Worm (Caenorhabditis elegans) whole organism, young adult: Measurements from ENCODE around the gene ZK218.5.
"Not testable (repeated sequence)": the region's sequence is repeated elsewhere in the genome, so short reads cannot be mapped to it uniquely, and the experiment has no call there.

ENCODE experiments used
- B0261.1 ChIP-seq: sonication (generic microtip); optimal IDR thresholded peaks from 2 replicates; lab custom pipeline; 2016; ENCODE audit warnings: mild to moderate bottlenecking, missing genetic modification characterization, moderate library complexity, missing compliant biosample characterization
- B0336.3 ChIP-seq: fragments of 200-800 bp; sonication (Bioruptor generic); IDR thresholded peaks from 2 replicates; pipeline ENCODE4 v1.3.6; 2022; ENCODE audit warnings: missing genetic modification characterization, missing compliant biosample characterization
- C17E4.6 ChIP-seq: fragments of 200-800 bp; sonication (Bioruptor generic); IDR thresholded peaks from 2 replicates; pipeline ENCODE4 v1.3.6; 2022; ENCODE audit warnings: missing genetic modification reagents, missing genetic modification characterization, missing compliant biosample characterization
- F33H1.4 ChIP-seq: fragments of 200-800 bp; sonication (Bioruptor generic); IDR thresholded peaks from 2 replicates; pipeline ENCODE4 v1.3.6; 2022; ENCODE audit warnings: missing genetic modification reagents, missing genetic modification characterization, missing compliant biosample characterization
- F39B2.1 ChIP-seq: fragments of 200-800 bp; sonication (Bioruptor generic); IDR thresholded peaks from 2 replicates; pipeline ENCODE4 v1.3.6; 2022; ENCODE audit warnings: missing genetic modification reagents, missing genetic modification characterization, missing compliant biosample characterization
- F57C9.4 ChIP-seq: sonication (generic microtip); optimal IDR thresholded peaks from 2 replicates; lab custom pipeline; 2017; ENCODE audit warnings: mild to moderate bottlenecking, missing genetic modification characterization, missing compliant biosample characterization
- K12H6.12 ChIP-seq: fragments of 200-800 bp; sonication (Bioruptor generic); optimal IDR thresholded peaks from 2 replicates; lab custom pipeline; 2018; ENCODE audit warnings: mild to moderate bottlenecking, missing genetic modification characterization, missing compliant biosample characterization
- T07F8.4 ChIP-seq: sonication (generic microtip); optimal IDR thresholded peaks from 2 replicates; lab custom pipeline; 2016; ENCODE audit warnings: mild to moderate bottlenecking, missing genetic modification characterization, moderate library complexity, missing compliant biosample characterization
- Y56A3A.18 ChIP-seq: fragments of 200-800 bp; sonication (Bioruptor generic); IDR thresholded peaks from 2 replicates; pipeline ENCODE4 v1.3.6; 2022; ENCODE audit warnings: missing genetic modification reagents, missing genetic modification characterization, missing compliant biosample characterization
- Y95B8A.8 ChIP-seq: fragments of 200-800 bp; sonication (Bioruptor generic); IDR thresholded peaks from 2 replicates; pipeline ENCODE4 v1.3.6; 2022; ENCODE audit warnings: missing genetic modification reagents, missing genetic modification characterization, missing compliant biosample characterization
- aptf-3 ChIP-seq: fragments of 200-800 bp; sonication (Bioruptor generic); IDR thresholded peaks from 2 replicates; pipeline ENCODE4 v1.3.6; 2022; ENCODE audit warnings: missing genetic modification characterization, missing compliant biosample characterization
- attf-3 ChIP-seq: fragments of 200-800 bp; sonication (Bioruptor generic); conservative IDR thresholded peaks from 2 replicates; pipeline ENCODE4 v1.3.6; 2022; ENCODE audit warnings: missing genetic modification reagents, missing genetic modification characterization, missing compliant biosample characterization
- bed-2 ChIP-seq: fragments of 200-800 bp; sonication (Bioruptor generic); IDR thresholded peaks from 2 replicates; pipeline ENCODE4 v1.3.6; 2022; ENCODE audit warnings: missing genetic modification reagents, missing genetic modification characterization, missing compliant biosample characterization
- cebp-1 ChIP-seq, 2 experiments: fragments of 200-800 bp in 1 of 2; sonication (Bioruptor generic) in 1 of 2; sonication (generic microtip) in 1 of 2; IDR thresholded peaks in 1 of 2; optimal IDR thresholded peaks in 1 of 2; 2 replicates each; pipeline versions ENCODE4 v1.3.6 to Lab custom; 2017 to 2022; ENCODE audit warnings: missing compliant biosample characterization in 2 of 2, missing genetic modification characterization in 2 of 2, mild to moderate bottlenecking in 1 of 2, missing genetic modification reagents in 1 of 2, moderate library complexity in 1 of 2
- ceh-27 ChIP-seq: fragments of 200-800 bp; sonication (Bioruptor generic); optimal IDR thresholded peaks from 2 replicates; lab custom pipeline; 2018; ENCODE audit warnings: mild to moderate bottlenecking, missing genetic modification characterization, moderate library complexity, missing compliant biosample characterization
- ceh-40 ChIP-seq: fragments of 200-800 bp; sonication (Bioruptor generic); IDR thresholded peaks from 2 replicates; pipeline ENCODE4 v1.3.6; 2022; ENCODE audit warnings: missing genetic modification characterization, missing compliant biosample characterization
- ceh-58 ChIP-seq: fragments of 200-800 bp; sonication (Bioruptor generic); IDR thresholded peaks from 2 replicates; pipeline ENCODE4 v1.3.6; 2022; ENCODE audit warnings: missing genetic modification characterization, missing compliant biosample characterization
- fkh-3 ChIP-seq: sonication (generic microtip); optimal IDR thresholded peaks from 2 replicates; lab custom pipeline; 2016; ENCODE audit warnings: mild to moderate bottlenecking, missing genetic modification characterization, missing compliant biosample characterization
- him-1 ChIP-seq: sonication (generic microtip); optimal IDR thresholded peaks from 2 replicates; lab custom pipeline; 2016; ENCODE audit warnings: missing genotype, missing genetic modification reagents, missing genetic modification characterization, missing compliant biosample characterization
- hlh-12 ChIP-seq: sonication (generic microtip); optimal IDR thresholded peaks from 2 replicates; lab custom pipeline; 2016; ENCODE audit warnings: missing genetic modification characterization, missing compliant biosample characterization
- hlh-26 ChIP-seq: fragments of 200-800 bp; sonication (Bioruptor generic); conservative IDR thresholded peaks from 2 replicates; pipeline ENCODE4 v1.3.6; 2022; ENCODE audit warnings: missing genetic modification reagents, missing genetic modification characterization, missing compliant biosample characterization
- hmg-1.2 ChIP-seq: fragments of 200-800 bp; sonication (Bioruptor generic); IDR thresholded peaks from 2 replicates; pipeline ENCODE4 v1.3.6; 2022; ENCODE audit warnings: missing genetic modification reagents, missing genetic modification characterization, missing compliant biosample characterization
- lag-1 ChIP-seq: fragments of 200-800 bp; sonication (Bioruptor generic); IDR thresholded peaks from 2 replicates; pipeline ENCODE4 v1.3.6; 2022; ENCODE audit warnings: missing genetic modification reagents, missing genetic modification characterization, missing compliant biosample characterization
- madf-3 ChIP-seq: fragments of 200-800 bp; sonication (Bioruptor generic); IDR thresholded peaks from 2 replicates; pipeline ENCODE4 v1.3.6; 2022; ENCODE audit warnings: missing genetic modification reagents, missing genetic modification characterization, missing compliant biosample characterization
- madf-6 ChIP-seq: fragments of 200-800 bp; sonication (Bioruptor generic); IDR thresholded peaks from 2 replicates; pipeline ENCODE4 v1.3.6; 2022; ENCODE audit warnings: missing genetic modification reagents, missing genetic modification characterization, missing compliant biosample characterization
- madf-8 ChIP-seq: fragments of 200-800 bp; sonication (Bioruptor generic); conservative IDR thresholded peaks from 2 replicates; pipeline ENCODE4 v1.3.6; 2022; ENCODE audit warnings: missing genetic modification reagents, missing genetic modification characterization, missing compliant biosample characterization
- sdz-38 ChIP-seq: sonication (generic microtip); optimal IDR thresholded peaks from 2 replicates; lab custom pipeline; 2016; ENCODE audit warnings: missing genotype, missing genetic modification characterization, missing compliant biosample characterization
- snpc-1.3 ChIP-seq: sonication (generic microtip); optimal IDR thresholded peaks from 2 replicates; lab custom pipeline; 2017; ENCODE audit warnings: missing genetic modification characterization, mild to moderate bottlenecking, missing compliant biosample characterization, antibody characterized with exemption, moderate library complexity, missing genotype, missing genetic modification reagents; ENCODE audit not compliant: insufficient read depth
- snpc-3.4 ChIP-seq: sonication (generic microtip); optimal IDR thresholded peaks from 2 replicates; lab custom pipeline; 2017; ENCODE audit warnings: missing genetic modification characterization, mild to moderate bottlenecking, missing compliant biosample characterization, antibody characterized with exemption, moderate library complexity, missing genotype, missing genetic modification reagents
- snpc-4 ChIP-seq, 5 experiments: fragments of 150-350 bp in 1 of 5; sonication (generic microtip) in 4 of 5; optimal IDR thresholded peaks; 2 replicates each; lab custom pipeline; 2014 to 2018; ENCODE audit warnings: missing genetic modification characterization in 5 of 5, missing biosample characterization in 3 of 5, antibody characterized with exemption in 2 of 5, mild to moderate bottlenecking in 2 of 5, missing compliant biosample characterization in 2 of 5, missing genotype in 2 of 5, moderate library complexity in 2 of 5, missing genetic modification reagents in 1 of 5
- tbp1 ChIP-seq: fragments of 200-800 bp; sonication (Bioruptor generic); optimal IDR thresholded peaks from 2 replicates; lab custom pipeline; 2018; ENCODE audit warnings: mild to moderate bottlenecking, missing genetic modification characterization, missing compliant biosample characterization
- tlf-1 ChIP-seq: fragments of 200-800 bp; sonication (Bioruptor generic); optimal IDR thresholded peaks from 2 replicates; lab custom pipeline; 2018; ENCODE audit warnings: mild to moderate bottlenecking, missing genetic modification characterization, missing compliant biosample characterization
- ztf-3 ChIP-seq: fragments of 200-800 bp; sonication (Bioruptor generic); optimal IDR thresholded peaks from 2 replicates; lab custom pipeline; 2018; ENCODE audit warnings: mild to moderate bottlenecking, missing genetic modification characterization, missing compliant biosample characterization

Gene ZK218.5

DNA sequence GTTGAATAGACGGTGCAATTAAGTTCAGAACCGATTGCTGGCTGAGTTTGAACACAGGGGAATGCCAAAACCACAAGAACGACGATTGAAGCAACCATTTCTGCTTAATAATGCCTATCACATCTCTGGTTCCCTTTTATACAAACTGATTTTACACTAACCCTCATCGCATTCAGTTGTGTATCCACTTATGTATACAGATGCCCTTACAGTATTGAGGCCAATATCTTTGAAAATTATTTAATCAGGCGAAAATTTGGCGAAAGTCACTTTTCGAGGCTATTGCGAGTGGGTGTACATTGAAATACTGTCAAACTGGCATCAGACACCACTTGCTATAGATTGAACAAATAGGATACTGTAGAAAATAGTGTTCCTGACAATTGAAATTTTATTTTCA, 2.3 kb upstream of the ZK218.5 start, which contains the start of the genes ZK218.3 and ZK218.4:
ZK218.3 (minus strand) TSS at position 101 of the 400 bp plus-strand sequence.
ZK218.4 (plus strand) TSS at position 186 of the 400 bp plus-strand sequence.
- no peak for TF ChIP-seq madf-3
- no peak for TF ChIP-seq ceh-27 (GFP tag; lab: Kevin White, UChicago)
- no peak for TF ChIP-seq T07F8.4 (tag; lab: Kevin White, UChicago)
- no peak for TF ChIP-seq fkh-3 (tag; lab: Kevin White, UChicago)
- no peak for TF ChIP-seq cebp-1 (GFP tag; IDR thresholded peaks at IDR 0.05; lab: Robert Waterston, UW)
- TF ChIP-seq cebp-1 (tag; optimal IDR thresholded peaks at IDR 0.05; lab: Kevin White, UChicago): no peak
- no peak for TF ChIP-seq hlh-26 (GFP tag; lab: Robert Waterston, UW)
- no peak for TF ChIP-seq hmg-1.2 (GFP tag; lab: Robert Waterston, UW)
- TF ChIP-seq sdz-38: no peak
- TF ChIP-seq ceh-58 (GFP tag; lab: Robert Waterston, UW): no peak
- no peak for TF ChIP-seq F57C9.4 (tag; lab: Kevin White, UChicago)

DNA sequence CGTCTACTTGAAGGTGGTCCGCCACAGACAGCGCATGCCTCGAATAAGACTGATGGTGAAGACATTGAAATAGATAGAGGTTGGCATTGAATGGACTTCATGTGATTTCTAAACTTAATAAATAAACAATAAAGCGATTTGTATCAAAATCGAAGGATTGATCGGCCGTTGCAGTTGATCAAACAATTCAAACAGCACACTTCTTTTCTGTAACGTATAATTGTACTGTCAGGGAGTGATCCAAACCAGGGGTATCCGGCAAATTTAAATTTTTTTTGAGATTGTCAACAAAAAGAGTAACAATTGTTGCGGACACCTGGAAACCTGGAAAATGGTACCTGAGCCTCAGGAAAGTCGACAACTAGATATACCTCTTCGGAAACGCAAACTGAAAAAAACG, 3.6 kb downstream of the ZK218.5 start, which contains the start of gene nhr-248:
nhr-248 (minus strand) TSS at position 101 of the 400 bp plus-strand sequence.
- no peak for TF ChIP-seq sdz-38
- TF ChIP-seq F39B2.1 (GFP tag; lab: Robert Waterston, UW): no peak
- TF ChIP-seq hlh-12: no peak
- no peak for TF ChIP-seq ztf-3 (GFP tag; lab: Kevin White, UChicago)
- no peak for TF ChIP-seq C17E4.6 (GFP tag; lab: Robert Waterston, UW)

DNA sequence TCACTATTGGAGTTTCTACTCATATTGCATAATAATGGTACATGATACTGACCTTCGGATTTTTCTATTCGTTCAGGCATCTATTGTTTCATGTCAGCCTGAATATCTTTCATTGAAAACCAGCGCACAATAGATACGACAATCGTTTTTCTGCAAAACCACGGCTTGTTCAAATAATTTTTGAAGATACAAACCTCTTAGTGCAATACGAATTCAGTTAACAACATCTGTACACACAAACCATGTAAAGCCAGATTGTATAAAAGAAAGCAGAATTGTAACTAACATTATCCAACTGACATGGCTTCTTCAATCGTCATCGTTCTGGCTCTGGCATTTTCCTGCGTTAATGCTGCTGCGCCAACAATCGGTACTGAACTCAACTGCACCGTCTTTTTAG, 4.6 kb downstream of the ZK218.5 start, which contains the start of gene ZK218.7:
ZK218.7 (plus strand) TSS at position 301 of the 400 bp plus-strand sequence.
- TF ChIP-seq Y95B8A.8 (GFP tag; lab: Robert Waterston, UW): no peak
- TF ChIP-seq fkh-3 (tag; lab: Kevin White, UChicago): no peak
- TF ChIP-seq madf-6 (GFP tag; lab: Robert Waterston, UW): no peak
- no peak for TF ChIP-seq attf-3 (GFP tag; lab: Robert Waterston, UW)
- no peak for TF ChIP-seq lag-1
- no peak for TF ChIP-seq snpc-3.4
- no peak for TF ChIP-seq ceh-40
- no peak for TF ChIP-seq hmg-1.2 (GFP tag; lab: Robert Waterston, UW)
- TF ChIP-seq tlf-1 (GFP tag; lab: Kevin White, UChicago): no peak
- no peak for TF ChIP-seq aptf-3 (GFP tag; lab: Robert Waterston, UW)
- no peak for TF ChIP-seq B0336.3 (GFP tag; lab: Robert Waterston, UW)
- TF ChIP-seq Y56A3A.18 (GFP tag; lab: Robert Waterston, UW): no peak

DNA sequence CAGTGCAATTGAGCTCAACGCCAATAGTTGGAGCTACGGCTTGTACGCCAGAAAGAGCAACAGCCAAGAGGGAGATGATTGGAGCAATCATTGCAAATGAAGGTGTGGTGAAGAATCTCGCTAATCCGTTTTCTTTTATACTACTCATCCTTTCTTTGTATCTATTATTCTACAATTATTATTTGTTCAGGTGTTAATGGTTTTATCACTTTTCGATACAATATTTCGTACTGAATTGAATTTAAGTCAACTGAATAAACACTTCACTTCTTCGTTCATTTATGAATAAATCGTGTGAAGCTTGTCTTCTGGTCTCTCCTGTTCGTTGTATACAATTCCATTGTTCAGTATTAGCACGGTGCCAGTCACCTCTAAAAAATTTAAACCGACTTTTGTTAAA, 7.4 kb downstream of the ZK218.5 start, which contains the start of gene ZK218.11:
ZK218.11 (minus strand) TSS at position 101 of the 400 bp plus-strand sequence.
- TF ChIP-seq snpc-1.3 (tag; lab: Kevin White, UChicago): no peak
- no peak for TF ChIP-seq him-1 (tag; lab: Kevin White, UChicago)
- no peak for TF ChIP-seq F33H1.4 (GFP tag; lab: Robert Waterston, UW)
- no peak for TF ChIP-seq madf-8
- no peak for TF ChIP-seq K12H6.12
- TF ChIP-seq bed-2 (GFP tag; lab: Robert Waterston, UW): no peak

DNA sequence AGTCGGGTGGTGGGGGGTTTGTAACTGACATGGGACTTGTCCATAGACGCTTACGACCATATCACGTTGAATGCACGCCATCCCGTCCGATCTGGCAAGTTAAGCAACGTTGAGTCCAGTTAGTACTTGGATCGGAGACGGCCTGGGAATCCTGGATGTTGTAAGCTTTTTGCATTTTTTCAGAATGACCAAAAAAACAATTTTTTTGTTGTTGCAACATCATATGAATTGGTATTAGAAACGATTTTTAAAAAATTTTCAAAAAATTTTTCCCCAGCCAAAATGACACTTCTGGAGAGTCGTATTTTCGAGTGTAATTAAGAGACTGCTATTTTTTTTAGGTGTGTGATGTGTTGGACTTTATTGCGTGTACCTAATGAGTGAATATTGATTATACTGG, 28.4 kb downstream of the ZK218.5 start:
- TF ChIP-seq B0261.1 (tag; lab: Kevin White, UChicago) (peak; percentile 8), tbp1 (peak; percentile 46), snpc-4 (tag; optimal IDR thresholded peaks at IDR 0.05; lab: Kevin White, UChicago) (peak in 2 of 4 experiments; percentile 73 to 87)
- TF ChIP-seq snpc-4 (GFP tag; optimal IDR thresholded peaks at IDR 0.05; lab: Kevin White, UChicago): not testable (repeated sequence)
